Worm (Caenorhabditis elegans) whole organism, L4 larva: Measurements from ENCODE around the gene Y32B12B.2.

Experiments used
- D1046.2 ChIP-seq: fragments of 200-800 bp; sonication (Bioruptor generic); IDR thresholded peaks from 2 replicates; pipeline ENCODE4 v1.3.6; 2022; ENCODE audit warnings: missing genetic modification characterization, missing compliant biosample characterization
- F37D6.2 ChIP-seq: sonication (generic microtip); optimal IDR thresholded peaks from 2 replicates; lab custom pipeline; 2016; ENCODE audit warnings: mild to moderate bottlenecking, missing genetic modification characterization, missing compliant biosample characterization
- F44E2.7 ChIP-seq: fragments of 200-800 bp; sonication (Bioruptor generic); IDR thresholded peaks from 2 replicates; pipeline ENCODE4 v2.1.2; 2022; ENCODE audit warnings: missing genetic modification characterization, missing compliant biosample characterization
- Y105C5A.15 ChIP-seq: fragments of 200-800 bp; sonication (Bioruptor generic); IDR thresholded peaks from 2 replicates; pipeline ENCODE4 v1.3.6; 2022; ENCODE audit warnings: missing genetic modification characterization, missing compliant biosample characterization
- ceh-28 ChIP-seq: fragments of 150-350 bp; optimal IDR thresholded peaks from 2 replicates; lab custom pipeline; 2014; ENCODE audit warnings: missing biosample characterization, missing genetic modification reagents, missing genetic modification characterization
- dmd-6 ChIP-seq: fragments of 200-800 bp; sonication (Bioruptor generic); IDR thresholded peaks from 2 replicates; pipeline ENCODE4 v1.3.6; 2022; ENCODE audit warnings: missing genetic modification reagents, missing genetic modification characterization, missing compliant biosample characterization
- dpl-1 ChIP-seq: fragments of 150-350 bp; optimal IDR thresholded peaks from 2 replicates; lab custom pipeline; 2014; ENCODE audit warnings: missing biosample characterization, missing genetic modification reagents, missing genetic modification characterization
- hlh-30 ChIP-seq: sonication (generic microtip); optimal IDR thresholded peaks from 2 replicates; lab custom pipeline; 2017; ENCODE audit warnings: antibody characterized with exemption, mild to moderate bottlenecking, missing genetic modification characterization, missing compliant biosample characterization; ENCODE audit not compliant: insufficient read depth
- jun-1 ChIP-seq: fragments of 150-350 bp; optimal IDR thresholded peaks from 2 replicates; lab custom pipeline; 2014; ENCODE audit warnings: missing biosample characterization, missing genetic modification reagents, missing genetic modification characterization
- lin-29 ChIP-seq: fragments of 200-800 bp; sonication (Bioruptor generic); IDR thresholded peaks from 2 replicates; pipeline ENCODE4 v1.3.6; 2022; ENCODE audit warnings: missing genetic modification reagents, missing genetic modification characterization, missing compliant biosample characterization
- lin-39 ChIP-seq: fragments of 150-350 bp; optimal IDR thresholded peaks from 2 replicates; lab custom pipeline; 2014; ENCODE audit warnings: missing biosample characterization, missing genetic modification reagents, missing genetic modification characterization
- lsy-2 ChIP-seq, 2 experiments: fragments of 150-350 bp in 1 of 2; sonication (generic microtip) in 1 of 2; optimal IDR thresholded peaks; 2 replicates each; lab custom pipeline; 2014 to 2017; ENCODE audit warnings: missing biosample characterization in 2 of 2, missing genetic modification characterization in 2 of 2
- madf-5 ChIP-seq, 2 experiments: fragments of 200-800 bp; sonication (Bioruptor generic); IDR thresholded peaks; 2 replicates each; pipeline ENCODE4 v1.3.6; 2022; ENCODE audit warnings: missing compliant biosample characterization in 2 of 2, missing genetic modification characterization in 2 of 2
- mdl-1 ChIP-seq, 2 experiments: fragments of 150-350 bp in 1 of 2; sonication (generic microtip) in 1 of 2; optimal IDR thresholded peaks; 2 replicates each; lab custom pipeline; 2014 to 2017; ENCODE audit warnings: missing biosample characterization in 2 of 2, missing genetic modification characterization in 2 of 2
- mdt-29 ChIP-seq: fragments of 200-800 bp; sonication (Bioruptor generic); IDR thresholded peaks from 2 replicates; pipeline ENCODE4 v1.3.6; 2022; ENCODE audit warnings: missing genetic modification reagents, missing genetic modification characterization, missing compliant biosample characterization
- mep-1 ChIP-seq: fragments of 150-350 bp; sonication (generic microtip); optimal IDR thresholded peaks from 3 replicates; lab custom pipeline; 2014; ENCODE audit warnings: missing biosample characterization, missing genetic modification characterization
- mes-2 ChIP-seq: sonication (generic microtip); optimal IDR thresholded peaks from 2 replicates; lab custom pipeline; 2016; ENCODE audit warnings: missing genotype, mild to moderate bottlenecking, missing genetic modification characterization, missing compliant biosample characterization; ENCODE audit not compliant: poor library complexity, severe bottlenecking
- nhr-11 ChIP-seq: fragments of 150-350 bp; optimal IDR thresholded peaks from 2 replicates; lab custom pipeline; 2014; ENCODE audit warnings: missing biosample characterization, missing genetic modification characterization
- nhr-25 ChIP-seq: sonication (generic microtip); optimal IDR thresholded peaks from 2 replicates; lab custom pipeline; 2017; ENCODE audit warnings: missing genetic modification characterization, mild to moderate bottlenecking, missing compliant biosample characterization, antibody characterized with exemption, moderate library complexity, borderline replicate concordance; ENCODE audit not compliant: insufficient read depth
- nhr-28 ChIP-seq: fragments of 150-350 bp; optimal IDR thresholded peaks from 2 replicates; lab custom pipeline; 2014; ENCODE audit warnings: missing biosample characterization, missing genetic modification characterization
- pqm-1 ChIP-seq: sonication (generic microtip); optimal IDR thresholded peaks from 2 replicates; lab custom pipeline; 2017; ENCODE audit warnings: missing biosample characterization, missing genetic modification characterization
- rbr-2 ChIP-seq: sonication (generic microtip); optimal IDR thresholded peaks from 2 replicates; lab custom pipeline; 2016; ENCODE audit warnings: missing genotype, missing genetic modification characterization, missing compliant biosample characterization
- set-16 ChIP-seq: fragments of 200-800 bp; sonication (Bioruptor generic); IDR thresholded peaks from 2 replicates; pipeline ENCODE4 v1.3.6; 2022; ENCODE audit warnings: missing genetic modification reagents, missing genetic modification characterization, missing compliant biosample characterization
- snpc-4 ChIP-seq: fragments of 150-350 bp; optimal IDR thresholded peaks from 2 replicates; lab custom pipeline; 2014; ENCODE audit warnings: missing biosample characterization, missing genetic modification characterization
- tra-1 ChIP-seq: fragments of 200-800 bp; sonication (Bioruptor generic); IDR thresholded peaks from 2 replicates; pipeline ENCODE4 v1.3.6; 2022; ENCODE audit warnings: missing genetic modification reagents, missing genetic modification characterization, missing compliant biosample characterization
- unc-130 ChIP-seq: sonication (generic microtip); optimal IDR thresholded peaks from 2 replicates; lab custom pipeline; 2016; ENCODE audit warnings: missing genetic modification reagents, missing genetic modification characterization, missing compliant biosample characterization
- unc-62 ChIP-seq, 3 experiments: fragments of 150-350 bp in 1 of 3; sonication (generic microtip); optimal IDR thresholded peaks in 2 of 3; peaks in 1 of 3; 1 replicate in 1 of 3; 2 replicates in 2 of 3; lab custom pipeline; 2014 to 2017; ENCODE audit warnings: missing biosample characterization in 3 of 3, missing genetic modification characterization in 3 of 3, missing genetic modification reagents in 3 of 3, missing genotype in 1 of 3
- vab-7 ChIP-seq: fragments of 200-800 bp; sonication (Bioruptor generic); IDR thresholded peaks from 2 replicates; pipeline ENCODE4 v1.3.6; 2022; ENCODE audit warnings: missing genetic modification reagents, missing genetic modification characterization, missing compliant biosample characterization
- zfp-2 ChIP-seq: sonication (generic microtip); optimal IDR thresholded peaks from 2 replicates; lab custom pipeline; 2016; ENCODE audit warnings: mild to moderate bottlenecking, missing genetic modification characterization, missing compliant biosample characterization
- zip-11 ChIP-seq: fragments of 200-800 bp; sonication (Bioruptor generic); IDR thresholded peaks from 2 replicates; pipeline ENCODE4 v1.3.6; 2022; ENCODE audit warnings: missing genetic modification characterization, missing compliant biosample characterization
- ztf-7 ChIP-seq: fragments of 150-350 bp; optimal IDR thresholded peaks from 2 replicates; lab custom pipeline; 2014; ENCODE audit warnings: missing biosample characterization, missing genetic modification characterization

The Y32B12B.2 gene

ce11 chrV:16494359-16494758 is 43.8 kb upstream of the Y32B12B.2 start, which contains the start of gene comt-2 (continued):
- TF ChIP-seq Y105C5A.15 (no peak), lin-29 (GFP tag; lab: Robert Waterston, UW) (no peak), nhr-25 (tag; lab: Kevin White, UChicago) (no peak), madf-5 (GFP tag; IDR thresholded peaks at IDR 0.05; lab: Robert Waterston, UW) (no peak), vab-7 (GFP tag; lab: Robert Waterston, UW) (no peak), mdl-1 (tag; optimal IDR thresholded peaks at IDR 0.05; lab: Kevin White, UChicago) (no peak), lin-39 (tag; lab: Kevin White, UChicago) (no peak), ceh-28 (tag; lab: Kevin White, UChicago) (no peak)

- TF ChIP-seq snpc-4 (tag; lab: Kevin White, UChicago) (no peak), nhr-11 (tag; lab: Kevin White, UChicago) (no peak), tra-1 (GFP tag; lab: Robert Waterston, UW) (no peak)
- TF ChIP-seq, all 104 proteins: peak for 0
Observed at ce11 chrV:16497504-16497903, 40.7 kb upstream of the Y32B12B.2 start, which contains the start of gene srh-136. Gene srh-136, minus strand, starts transcription at chrV:16497596.

- TF ChIP-seq zip-11 (GFP tag; lab: Robert Waterston, UW) (no peak), mep-1 (tag; lab: Kevin White, UChicago) (no peak), snpc-4 (tag; lab: Kevin White, UChicago) (no peak), hlh-30 (tag; lab: Kevin White, UChicago) (peak; percentile 16), pqm-1 (tag; lab: Kevin White, UChicago) (no peak), set-16 (GFP tag; lab: Robert Waterston, UW) (no peak), mdt-29 (GFP tag; lab: Robert Waterston, UW) (no peak), unc-62 (GFP tag; optimal IDR thresholded peaks at IDR 0.05 in 1 of 2; lab: Kevin White, UChicago) (peak in 1 of 2 experiments; percentile 3), unc-62 (tag; optimal IDR thresholded peaks at IDR 0.05; lab: Kevin White, UChicago) (no peak), rbr-2 (tag; lab: Kevin White, UChicago) (peak; percentile 12), mes-2 (peak; percentile 67), dmd-6 (GFP tag; lab: Robert Waterston, UW) (0 out of 2 replicates have a peak, but pooled peaks have one; percentile 16), dpl-1 (GFP tag; lab: Kevin White, UChicago) (peak; percentile 87), nhr-28 (peak; percentile 25), ztf-7 (peak; percentile 1)
- TF ChIP-seq, all 104 proteins: peak for 8
Observed at ce11 chrV:16499006-16499405, 39.2 kb upstream of the Y32B12B.2 start, which contains the start of gene F36D3.1. Gene F36D3.1, plus strand, starts transcription at chrV:16499352.

- TF ChIP-seq unc-62 (GFP tag; optimal IDR thresholded peaks at IDR 0.05 in 1 of 2; lab: Kevin White, UChicago): peak in 1 of 2 experiments; percentile 29
- no peak for TF ChIP-seq unc-62 (tag; optimal IDR thresholded peaks at IDR 0.05; lab: Kevin White, UChicago)
- no peak for TF ChIP-seq D1046.2 (GFP tag; lab: Robert Waterston, UW)
- no peak for TF ChIP-seq mdt-29 (GFP tag; lab: Robert Waterston, UW)
- TF ChIP-seq lin-39 (tag; lab: Kevin White, UChicago): no peak
- no peak for TF ChIP-seq F44E2.7
- TF ChIP-seq zfp-2: no peak
- TF ChIP-seq dmd-6 (GFP tag; lab: Robert Waterston, UW): no peak
Observed at ce11 chrV:16503164-16503563, 35.0 kb upstream of the Y32B12B.2 start, which contains the start of gene F36D3.14. Gene F36D3.14, minus strand, starts transcription at chrV:16503264.

ce11 chrV:16505828-16506227 is 32.4 kb upstream of the Y32B12B.2 start, which contains the start of gene nhr-54:
Gene nhr-54, minus strand, starts transcription at chrV:16505928.
- no peak for TF ChIP-seq mep-1 (tag; lab: Kevin White, UChicago)
- TF ChIP-seq, all 104 proteins: peak for 0

- TF ChIP-seq F37D6.2: no peak
- no peak for TF ChIP-seq pqm-1 (tag; lab: Kevin White, UChicago)
- TF ChIP-seq jun-1 (tag; lab: Kevin White, UChicago): no peak
- TF ChIP-seq unc-130 (GFP tag; lab: Kevin White, UChicago): no peak
- no peak for TF ChIP-seq lsy-2 (tag; optimal IDR thresholded peaks at IDR 0.05; lab: Kevin White, UChicago)
- peak in 1 of 2 experiments; percentile 94 for TF ChIP-seq unc-62 (GFP tag; optimal IDR thresholded peaks at IDR 0.05 in 1 of 2; lab: Kevin White, UChicago)
- TF ChIP-seq unc-62 (tag; optimal IDR thresholded peaks at IDR 0.05; lab: Kevin White, UChicago): no peak
Observed at ce11 chrV:16506650-16507049, 31.5 kb upstream of the Y32B12B.2 start.
